Fruit fly (Drosophila melanogaster): ENCODE data around the gene CG13082.

CG13082 gene

DNA sequence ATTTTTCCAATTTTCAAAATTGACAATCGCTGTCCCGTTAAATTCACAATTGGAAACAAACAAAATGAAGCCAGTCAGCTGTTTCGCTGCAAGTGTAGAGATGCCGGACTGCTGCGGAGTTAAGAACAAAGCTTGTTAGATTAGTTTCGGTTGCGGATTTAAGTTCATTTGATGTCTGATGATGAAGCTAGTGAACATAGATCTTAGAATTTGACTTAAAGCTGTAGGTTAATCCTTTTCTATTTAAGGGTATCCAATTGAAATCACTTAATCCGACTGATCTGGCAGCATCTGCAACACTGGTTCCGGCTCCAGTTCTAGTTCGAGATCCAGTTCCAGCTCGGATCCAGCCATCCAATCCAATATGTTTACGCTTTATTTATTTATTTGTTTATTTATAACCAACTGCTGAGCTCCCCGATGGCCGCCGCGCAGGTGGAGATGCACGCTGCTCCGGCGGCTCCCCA is 45.7 kb downstream of the CG13082 start, which contains the start of the genes PCNA2 and CG10366 (continued):
- TF ChIP-seq Taf1 (GFP tag; IDR thresholded peaks at IDR 0.05): no peak; the same call in 1 of the 2 replicates
- TF ChIP-seq CG11398 (GFP tag; optimal IDR thresholded peaks at IDR 0.05): peak; percentile 26
- TF ChIP-seq Nf-YC (tag; optimal IDR thresholded peaks at IDR 0.05): peak; percentile 88
- peak; percentile 46; the same call in 1 of the 2 replicates for TF ChIP-seq Ptx1 (GFP tag; IDR thresholded peaks at IDR 0.05)
- TF ChIP-seq CG4282 (GFP tag; optimal IDR thresholded peaks at IDR 0.05): peak; percentile 57
- TF ChIP-seq Blimp-1 (GFP tag; optimal IDR thresholded peaks at IDR 0.05): peak; percentile 35
- 0 out of 2 replicates have a peak, but pooled peaks have one; percentile 23 for TF ChIP-seq ato (GFP tag; IDR thresholded peaks at IDR 0.05; ENCODE audit: partially characterized antibody)
- TF ChIP-seq CG18011 (GFP tag; optimal IDR thresholded peaks at IDR 0.05): peak; percentile 60
- TF ChIP-seq Dp (GFP tag; optimal IDR thresholded peaks at IDR 0.05): peak; percentile 61
- TF ChIP-seq CG1529 (GFP tag; optimal IDR thresholded peaks at IDR 0.05): no peak
- TF ChIP-seq eve (GFP tag; optimal IDR thresholded peaks at IDR 0.05): no peak
- TF ChIP-seq Hmr (GFP tag; optimal IDR thresholded peaks at IDR 0.05): peak; percentile 77
- peak; percentile 61 for TF ChIP-seq luna (GFP tag; optimal IDR thresholded peaks at IDR 0.05)
- TF ChIP-seq CG3281 (GFP tag; optimal IDR thresholded peaks at IDR 0.05): peak; percentile 63
- peak; percentile 54 for TF ChIP-seq CG18476 (GFP tag; optimal IDR thresholded peaks at IDR 0.05)
- TF ChIP-seq CG3163 (GFP tag; optimal IDR thresholded peaks at IDR 0.05): peak; percentile 49
- TF ChIP-seq slou (GFP tag; optimal IDR thresholded peaks at IDR 0.05): peak; percentile 33
- TF ChIP-seq Fer2 (tag; optimal IDR thresholded peaks at IDR 0.05): peak; percentile 54
- TF ChIP-seq CG2875 (GFP tag; optimal IDR thresholded peaks at IDR 0.05): no peak
- no peak for TF ChIP-seq danr (GFP tag; IDR thresholded peaks at IDR 0.05)
- peak; percentile 75 for TF ChIP-seq Chrac-16 (GFP tag; optimal IDR thresholded peaks at IDR 0.05)
- peak; percentile 71 for TF ChIP-seq HmgD (GFP tag; optimal IDR thresholded peaks at IDR 0.05)
- peak; percentile 53; the same call in 1 of the 2 replicates for TF ChIP-seq Bgb (GFP tag; IDR thresholded peaks at IDR 0.05; ENCODE audit: partially characterized antibody)
- TF ChIP-seq jing (GFP tag; optimal IDR thresholded peaks at IDR 0.05): peak; percentile 1
- TF ChIP-seq tll (GFP tag; optimal IDR thresholded peaks at IDR 0.05): peak in 1 of 2 experiments; percentile 17
- peak; percentile 42 for TF ChIP-seq CG10209 (GFP tag; optimal IDR thresholded peaks at IDR 0.05)
- TF ChIP-seq CG16813 (GFP tag; IDR thresholded peaks at IDR 0.05; ENCODE audit: partially characterized antibody): no peak
- 0 out of 2 replicates have a peak, but pooled peaks have one; percentile 19 for TF ChIP-seq sna (GFP tag; IDR thresholded peaks at IDR 0.05; ENCODE audit: partially characterized antibody)
- no peak for TF ChIP-seq HLHmδ (GFP tag; optimal IDR thresholded peaks at IDR 0.05)
- TF ChIP-seq Atf6 (GFP tag; IDR thresholded peaks at IDR 0.05): peak; percentile 42; the same call in 1 of the 2 replicates
- peak; percentile 78 for TF ChIP-seq sug (tag; optimal IDR thresholded peaks at IDR 0.05)
- TF ChIP-seq CG9727 (GFP tag; optimal IDR thresholded peaks at IDR 0.05): peak; percentile 57
- peak; percentile 39 for TF ChIP-seq CG17359 (tag; optimal IDR thresholded peaks at IDR 0.05)
- TF ChIP-seq CrebB (tag; optimal IDR thresholded peaks at IDR 0.05): peak; percentile 44
- no peak for TF ChIP-seq CG10431 (GFP tag; optimal IDR thresholded peaks at IDR 0.05)
- peak; percentile 17 for TF ChIP-seq Spps (tag; optimal IDR thresholded peaks at IDR 0.05)
- TF ChIP-seq Med (GFP tag): peak; percentile 95
- peak in 1 of 2 experiments; percentile 87 for TF ChIP-seq insv (GFP tag; optimal IDR thresholded peaks at IDR 0.05)
- TF ChIP-seq dpn (GFP tag; optimal IDR thresholded peaks at IDR 0.05): peak; percentile 75 to 80
- TF ChIP-seq nmo (GFP tag; optimal IDR thresholded peaks at IDR 0.05): peak; percentile 81
- TF ChIP-seq pho (GFP tag; optimal IDR thresholded peaks at IDR 0.05): peak; percentile 65
- peak; percentile 78 for TF ChIP-seq Hsf (GFP tag; optimal IDR thresholded peaks at IDR 0.05)
- peak; percentile 65 for TF ChIP-seq Atf3 (GFP tag; optimal IDR thresholded peaks at IDR 0.05)
- no peak for TF ChIP-seq org-1 (GFP tag; optimal IDR thresholded peaks at IDR 0.05)
- peak; percentile 86 for TF ChIP-seq CG1603 (tag; optimal IDR thresholded peaks at IDR 0.05)
- peak in 1 of 3 experiments; percentile 60 for TF ChIP-seq lola (GFP tag; optimal IDR thresholded peaks at IDR 0.05)
- TF ChIP-seq CG4730 (GFP tag; IDR thresholded peaks at IDR 0.05): no peak
- no peak for TF ChIP-seq ttk (GFP tag; IDR thresholded peaks at IDR 0.05)
